Fruit fly (Drosophila melanogaster): Measurements from ENCODE around the gene CG15169.

Gene CG15169

DNA sequence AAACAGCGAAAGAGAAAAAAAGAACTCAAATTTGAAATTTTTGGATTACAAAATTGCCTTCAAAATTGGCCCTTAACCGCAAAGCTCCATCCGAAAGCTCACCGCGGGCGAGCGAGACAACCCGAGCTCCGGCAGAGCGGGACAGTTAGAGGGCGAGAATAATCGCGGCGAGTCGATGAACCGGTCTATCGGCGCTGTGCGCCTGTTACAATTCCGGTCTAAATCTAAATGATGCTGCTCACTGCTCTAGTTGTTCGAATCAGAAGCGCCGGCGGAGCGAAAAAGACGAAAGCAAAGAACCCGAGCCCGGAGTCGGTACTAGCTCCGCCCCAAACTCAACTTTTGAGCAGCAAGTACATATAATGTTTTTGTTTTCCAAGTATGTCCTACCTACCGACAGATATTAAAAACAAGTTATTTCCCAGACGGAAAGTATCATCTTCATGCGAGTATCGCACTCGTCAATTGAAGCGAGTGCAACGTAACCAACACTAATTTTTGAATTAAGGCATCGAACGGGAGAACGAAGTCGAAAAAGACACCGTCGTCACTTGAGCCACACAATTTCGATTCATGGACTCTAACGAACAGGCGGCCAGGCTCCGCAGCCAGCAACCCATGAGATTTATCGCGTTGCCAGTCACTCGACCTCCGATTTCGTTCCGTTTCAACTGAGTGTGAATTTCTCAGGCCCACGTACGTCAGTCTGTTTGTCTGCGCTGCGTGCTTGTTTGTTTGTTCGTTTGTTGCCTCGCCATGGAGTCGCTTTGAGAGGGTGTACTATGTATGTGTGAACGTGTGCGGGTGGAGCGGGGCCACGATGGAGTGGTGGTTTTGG lies 46.4 kb upstream of the CG15169 start (continued):
- peak; percentile 4 for TF ChIP-seq Six4 (GFP tag; optimal IDR thresholded peaks at IDR 0.05)
- TF ChIP-seq CG14050 (GFP tag; IDR thresholded peaks at IDR 0.05) = no peak
- TF ChIP-seq CG11093 (GFP tag; IDR thresholded peaks at IDR 0.05) = no peak
- TF ChIP-seq Sry-δ (GFP tag; optimal IDR thresholded peaks at IDR 0.05) = peak; percentile 61
- no peak for TF ChIP-seq slp2 (GFP tag; optimal IDR thresholded peaks at IDR 0.05)
- peak in 1 of 2 experiments; percentile 48 for TF ChIP-seq bsh (GFP tag; optimal IDR thresholded peaks at IDR 0.05)
- TF ChIP-seq Drgx (GFP tag; IDR thresholded peaks at IDR 0.05) = no peak
- TF ChIP-seq ems (GFP tag; optimal IDR thresholded peaks at IDR 0.05) = no peak
- no peak for TF ChIP-seq peb (GFP tag; IDR thresholded peaks at IDR 0.05)
- TF ChIP-seq run (tag; optimal IDR thresholded peaks at IDR 0.05) = peak; percentile 39
- peak; percentile 91 for TF ChIP-seq Kr (GFP tag; optimal IDR thresholded peaks at IDR 0.05)
- TF ChIP-seq Ada2b (GFP tag; IDR thresholded peaks at IDR 0.05) = no peak
- TF ChIP-seq Ptx1 (GFP tag; IDR thresholded peaks at IDR 0.05) = no peak
- no peak for TF ChIP-seq CG17612 (GFP tag; IDR thresholded peaks at IDR 0.05)
- no peak for TF ChIP-seq Lim3 (GFP tag; IDR thresholded peaks at IDR 0.05)
- TF ChIP-seq CG13894 (tag; optimal IDR thresholded peaks at IDR 0.05) = peak; percentile 88
- TF ChIP-seq Dip3 (GFP tag; optimal IDR thresholded peaks at IDR 0.05) = no peak
- no peak for TF ChIP-seq Atf-2 (GFP tag; optimal IDR thresholded peaks at IDR 0.05)
- no peak for TF ChIP-seq gt (GFP tag; IDR thresholded peaks at IDR 0.05)
- no peak for TF ChIP-seq CG18262 (tag; optimal IDR thresholded peaks at IDR 0.05)
- TF ChIP-seq Ets97D (GFP tag; optimal IDR thresholded peaks at IDR 0.05) = peak; percentile 45
- TF ChIP-seq insv (GFP tag; optimal IDR thresholded peaks at IDR 0.05) = peak in 1 of 2 experiments; percentile 75
- TF ChIP-seq CG30020 (tag; optimal IDR thresholded peaks at IDR 0.05) = no peak
- no peak for TF ChIP-seq Gsc (GFP tag; IDR thresholded peaks at IDR 0.05)
- no peak for TF ChIP-seq CG2199 (GFP tag; IDR thresholded peaks at IDR 0.05)
- no peak for TF ChIP-seq CG7372 (GFP tag; IDR thresholded peaks at IDR 0.05)
- no peak for TF ChIP-seq CG14014 (GFP tag; IDR thresholded peaks at IDR 0.05)
- peak; percentile 81 for TF ChIP-seq CG12769 (tag; optimal IDR thresholded peaks at IDR 0.05)
- no peak for TF ChIP-seq CG30403 (GFP tag; optimal IDR thresholded peaks at IDR 0.05)
- TF ChIP-seq TFAM (GFP tag; optimal IDR thresholded peaks at IDR 0.05) = no peak
- TF ChIP-seq vfl (GFP tag; optimal IDR thresholded peaks at IDR 0.05) = no peak
- TF ChIP-seq crol (GFP tag; IDR thresholded peaks at IDR 0.05) = no peak
- TF ChIP-seq exex (tag; optimal IDR thresholded peaks at IDR 0.05) = peak; percentile 40
- no peak for TF ChIP-seq tup (GFP tag; optimal IDR thresholded peaks at IDR 0.05)
- peak; percentile 5 for TF ChIP-seq dm (GFP tag; optimal IDR thresholded peaks at IDR 0.05)
- TF ChIP-seq CG6813 (GFP tag; optimal IDR thresholded peaks at IDR 0.05) = peak; percentile 21
- TF ChIP-seq mld (GFP tag; IDR thresholded peaks at IDR 0.05; ENCODE audit: partially characterized antibody) = no peak
- TF ChIP-seq Bgb (GFP tag; IDR thresholded peaks at IDR 0.05; ENCODE audit: partially characterized antibody) = no peak
- peak; percentile 65 for TF ChIP-seq oc (tag; optimal IDR thresholded peaks at IDR 0.05)
- no peak for TF ChIP-seq CG12071 (GFP tag; optimal IDR thresholded peaks at IDR 0.05)
- TF ChIP-seq CG17328 (GFP tag; IDR thresholded peaks at IDR 0.05) = no peak
- TF ChIP-seq CG4282 (GFP tag; optimal IDR thresholded peaks at IDR 0.05) = no peak
- no peak for TF ChIP-seq CG8944 (GFP tag; optimal IDR thresholded peaks at IDR 0.05)
- TF ChIP-seq Atf3 (GFP tag; optimal IDR thresholded peaks at IDR 0.05) = no peak
- no peak for TF ChIP-seq Vsx1 (GFP tag; optimal IDR thresholded peaks at IDR 0.05)
- TF ChIP-seq CG3847 (GFP tag; IDR thresholded peaks at IDR 0.05) = no peak
- TF ChIP-seq Rx (GFP tag; IDR thresholded peaks at IDR 0.05) = no peak
- no peak for TF ChIP-seq p53 (GFP tag; optimal IDR thresholded peaks at IDR 0.05)
- no peak for TF ChIP-seq pnt (GFP tag; optimal IDR thresholded peaks at IDR 0.05)
- TF ChIP-seq usp (GFP tag; optimal IDR thresholded peaks at IDR 0.05) = no peak
- TF ChIP-seq Hey (tag; optimal IDR thresholded peaks at IDR 0.05) = no peak

All from whole organism, embryonic.